Worm (Caenorhabditis elegans) whole organism, L2 larva: ENCODE results near the gene C05D12.3.

ENCODE experiments used
- ZK546.5 ChIP-seq: sonication (generic microtip); optimal IDR thresholded peaks from 2 replicates; lab custom pipeline; 2017; ENCODE audit warnings: missing biosample characterization, missing genetic modification characterization
- ceh-82 ChIP-seq: fragments of 150-350 bp; optimal IDR thresholded peaks from 2 replicates; lab custom pipeline; 2014; ENCODE audit warnings: missing biosample characterization, missing genetic modification characterization
- elt-1 ChIP-seq: fragments of 150-350 bp; optimal IDR thresholded peaks from 2 replicates; lab custom pipeline; 2014; ENCODE audit warnings: missing biosample characterization, missing genetic modification characterization
- fos-1 ChIP-seq: fragments of 150-350 bp; optimal IDR thresholded peaks from 2 replicates; lab custom pipeline; 2014; ENCODE audit warnings: missing biosample characterization, missing genetic modification characterization
- nhr-12 ChIP-seq: fragments of 150-350 bp; optimal IDR thresholded peaks from 2 replicates; lab custom pipeline; 2014; ENCODE audit warnings: missing biosample characterization, missing genetic modification characterization
- unc-62 ChIP-seq: fragments of 150-350 bp; optimal IDR thresholded peaks from 2 replicates; lab custom pipeline; 2014; ENCODE audit warnings: missing biosample characterization, missing genetic modification reagents, missing genetic modification characterization
- zag-1 ChIP-seq: fragments of 150-350 bp; optimal IDR thresholded peaks from 2 replicates; lab custom pipeline; 2014; ENCODE audit warnings: missing biosample characterization, missing genetic modification characterization

DNA sequence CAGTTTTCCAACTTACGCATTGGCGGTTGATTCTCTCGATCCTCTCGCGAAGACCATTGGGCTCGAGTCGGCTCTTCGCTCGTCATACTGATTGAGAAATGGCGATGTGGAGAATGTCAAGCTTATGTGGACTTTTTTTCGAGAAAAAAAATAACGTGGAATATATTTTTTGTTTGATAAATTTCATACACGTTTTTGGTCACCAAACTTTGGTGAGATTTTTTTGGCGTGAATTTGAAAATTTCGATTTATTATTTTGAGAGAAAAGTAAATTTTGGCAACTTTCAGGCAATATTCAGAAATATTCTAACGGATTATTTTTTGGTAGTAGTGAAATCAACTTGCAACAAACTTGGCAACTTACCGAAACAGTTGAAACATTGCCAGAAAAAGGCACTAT lies 54.0 kb downstream of the C05D12.3 start, which contains the start of gene W02B12.12:
- TF ChIP-seq zag-1 (tag; lab: Kevin White, UChicago) (no peak), elt-1 (tag; lab: Kevin White, UChicago) (no peak), ceh-82 (tag; lab: Kevin White, UChicago) (no peak), fos-1 (no peak), ZK546.5 (tag; lab: Kevin White, UChicago) (no peak), unc-62 (GFP tag; lab: Kevin White, UChicago) (no peak), nhr-12 (tag; lab: Kevin White, UChicago) (no peak)
